Fruit fly (Drosophila melanogaster) whole organism, adult: ENCODE results near the gene CG31086.

Source experiments
- CG33017 ChIP-seq: fragments of 200-800 bp; sonication (Bioruptor generic); optimal IDR thresholded peaks from 2 replicates; lab custom pipeline; 2018; ENCODE audit warnings: missing biosample characterization, mild to moderate bottlenecking, missing genetic modification characterization, moderate library complexity
- CG7045 ChIP-seq: fragments of 200-800 bp; sonication (Bioruptor generic); optimal IDR thresholded peaks from 2 replicates; lab custom pipeline; 2017; ENCODE audit warnings: missing biosample characterization, mild to moderate bottlenecking, missing genetic modification characterization
- Hr96 ChIP-seq: fragments of 200-800 bp; sonication (Bioruptor generic); optimal IDR thresholded peaks from 2 replicates; lab custom pipeline; 2016; ENCODE audit warnings: missing biosample characterization, missing genetic modification characterization
- cic ChIP-seq: fragments of 200-800 bp; sonication (Bioruptor generic); optimal IDR thresholded peaks from 2 replicates; lab custom pipeline; 2017; ENCODE audit warnings: missing biosample characterization, mild to moderate bottlenecking, missing genetic modification characterization, moderate library complexity
- kay ChIP-seq: fragments of 200-800 bp; sonication (Bioruptor generic); peaks from one replicate; lab custom pipeline; 2016; ENCODE audit warnings: missing biosample characterization, missing genetic modification characterization, borderline replicate concordance
- ovo ChIP-seq: fragments of 200-800 bp; sonication (Bioruptor generic); optimal IDR thresholded peaks from 2 replicates; lab custom pipeline; 2016; ENCODE audit warnings: missing biosample characterization, missing genetic modification characterization
- pad ChIP-seq: fragments of 200-800 bp; sonication (Bioruptor generic); optimal IDR thresholded peaks from 3 replicates; lab custom pipeline; 2017; ENCODE audit warnings: missing biosample characterization, missing genetic modification characterization, mild to moderate bottlenecking, moderate library complexity, missing genetic modification reagents
- tj ChIP-seq: fragments of 200-800 bp; sonication (Bioruptor generic); optimal IDR thresholded peaks from 3 replicates; lab custom pipeline; 2017; ENCODE audit warnings: missing biosample characterization, mild to moderate bottlenecking, missing genetic modification characterization, moderate library complexity

DNA sequence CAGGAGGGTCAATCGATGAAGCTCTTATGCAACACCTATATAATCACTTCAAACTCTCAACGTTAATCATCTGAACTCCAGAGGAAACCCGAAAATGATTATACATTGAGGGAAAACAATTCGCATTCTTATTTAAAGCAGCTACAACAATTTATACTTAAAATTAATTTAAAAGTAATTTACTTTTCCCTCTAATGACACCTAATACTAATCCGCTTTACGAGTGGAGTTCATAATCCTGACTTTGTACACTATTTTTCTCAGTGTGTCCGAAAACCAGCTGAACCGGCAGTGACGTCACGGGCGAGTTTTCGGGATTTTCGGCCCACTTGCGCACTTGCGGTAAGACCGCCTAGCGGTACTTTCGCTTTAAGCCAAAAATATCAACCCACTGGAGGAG, 7.2 kb downstream of the CG31086 start:
- TF ChIP-seq Hr96 (GFP tag; lab: Kevin White, UChicago) (no peak), pad (no peak), CG33017 (no peak), kay (GFP tag; lab: Kevin White, UChicago) (no peak), cic (GFP tag; lab: Kevin White, UChicago) (no peak), tj (GFP tag; lab: Kevin White, UChicago) (no peak), CG7045 (GFP tag; lab: Kevin White, UChicago) (no peak), ovo (GFP tag; lab: Kevin White, UChicago) (no peak)
